Fruit fly (Drosophila melanogaster) S2 (cell line): ENCODE measurements around the gene Vm26Ab.
A peak's percentile ranks its signal among the peaks of the same experiment; 100 is the strongest.

Experiments used
- CG8478 ChIP-seq: fragments of >200 bp; optimal IDR thresholded peaks from 2 replicates; lab custom pipeline; 2018
- CTCF ChIP-seq, 2 experiments: fragments of >200 bp; optimal IDR thresholded peaks; 2 replicates each; lab custom pipeline; 2018

The Vm26Ab gene

dm6 chr2L:5988115-5989092, 31.6 kb downstream of the Vm26Ab start:
- TF ChIP-seq CTCF (optimal IDR thresholded peaks at IDR 0.05; lab: Kevin White, UChicago) (no peak), CG8478 (lab: Kevin White, UChicago) (no peak)

DNA sequence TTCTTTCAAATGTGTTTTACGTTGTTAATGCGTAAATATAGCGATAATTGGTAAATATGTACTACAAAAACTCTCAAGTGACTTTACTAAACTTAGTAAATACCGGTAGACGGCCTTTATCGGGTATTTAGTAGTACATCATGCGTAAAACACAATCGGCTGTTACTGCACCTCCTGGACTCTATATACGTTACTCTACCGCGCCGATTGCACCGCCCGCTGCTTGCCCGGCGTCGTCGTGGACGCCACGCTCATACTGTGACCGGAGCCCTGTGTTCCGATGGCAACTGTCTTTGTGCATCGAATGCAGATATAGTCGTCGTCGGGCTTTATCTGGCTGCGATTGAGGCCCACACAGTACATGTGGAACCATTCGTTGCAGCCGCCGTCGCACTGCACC, 33.6 kb downstream of the Vm26Ab start:
- TF ChIP-seq CTCF (optimal IDR thresholded peaks at IDR 0.05; lab: Kevin White, UChicago) (no peak), CG8478 (lab: Kevin White, UChicago) (no peak)

DNA sequence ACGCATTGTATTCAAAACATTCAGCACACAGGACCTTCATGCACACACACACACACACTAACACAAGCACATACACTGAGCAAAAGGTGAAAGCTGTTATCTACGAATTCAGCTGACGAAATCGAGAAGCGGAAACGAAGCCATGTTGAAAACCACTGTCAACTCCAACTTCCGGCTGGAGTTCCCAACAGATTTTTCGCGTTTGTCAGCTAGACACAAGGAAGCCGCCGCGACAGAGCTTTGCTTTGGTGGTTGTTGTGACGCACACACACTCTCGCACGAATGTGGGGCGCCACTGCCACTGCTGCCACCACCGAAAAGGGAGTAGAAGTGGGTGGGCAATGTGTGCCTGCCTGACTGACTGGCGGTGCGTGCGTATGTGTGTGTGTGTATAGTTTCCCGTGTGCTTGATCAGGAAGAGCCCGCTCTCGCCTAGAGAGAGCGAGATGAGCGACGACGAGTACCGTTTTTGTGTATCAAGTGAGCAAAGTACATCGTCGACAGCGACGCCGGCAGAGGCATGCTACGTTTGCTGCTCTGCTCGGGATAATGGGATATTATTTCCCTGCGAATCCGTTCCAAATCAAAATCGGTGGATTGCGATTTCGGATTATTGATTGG, 40.9 kb downstream of the Vm26Ab start:
- no peak for TF ChIP-seq CTCF (optimal IDR thresholded peaks at IDR 0.05; lab: Kevin White, UChicago)
- TF ChIP-seq CG8478 (lab: Kevin White, UChicago) = no peak

DNA sequence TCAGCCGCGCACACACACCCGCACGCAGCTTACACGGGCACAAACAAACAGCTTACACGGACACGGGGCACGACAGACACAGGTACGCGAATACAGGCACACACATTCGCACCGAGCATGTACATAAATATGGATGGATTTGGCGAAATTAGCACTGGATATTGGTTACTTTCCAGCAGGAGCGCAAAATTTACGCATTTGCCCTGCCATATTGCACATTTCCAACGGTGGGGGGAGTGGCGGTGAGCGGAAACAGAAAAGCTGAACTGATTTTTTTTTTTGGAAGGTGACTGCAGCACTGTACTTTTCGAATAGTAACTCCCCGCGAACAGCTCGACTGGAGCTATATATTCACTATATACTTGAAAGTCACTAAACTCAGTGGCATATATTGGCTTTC, 41.6 kb downstream of the Vm26Ab start:
- TF ChIP-seq CG8478 (lab: Kevin White, UChicago) = no peak
- no peak for TF ChIP-seq CTCF (optimal IDR thresholded peaks at IDR 0.05; lab: Kevin White, UChicago)

dm6 chr2L:5999247-5999646, 42.4 kb downstream of the Vm26Ab start, which contains the start of gene Kdm5:
Kdm5 (minus strand) TSS chr2L:5999501.
- TF ChIP-seq CTCF (optimal IDR thresholded peaks at IDR 0.05; lab: Kevin White, UChicago) (peak in 1 of 2 experiments; percentile 7), CG8478 (lab: Kevin White, UChicago) (no peak)

dm6 chr2L:6000065-6000464, 43.3 kb downstream of the Vm26Ab start, which contains the start of gene Tsp26A:
Tsp26A (plus strand) TSS chr2L:6000228.
- TF ChIP-seq CG8478 (lab: Kevin White, UChicago) = no peak
- no peak for TF ChIP-seq CTCF (optimal IDR thresholded peaks at IDR 0.05; lab: Kevin White, UChicago)

DNA sequence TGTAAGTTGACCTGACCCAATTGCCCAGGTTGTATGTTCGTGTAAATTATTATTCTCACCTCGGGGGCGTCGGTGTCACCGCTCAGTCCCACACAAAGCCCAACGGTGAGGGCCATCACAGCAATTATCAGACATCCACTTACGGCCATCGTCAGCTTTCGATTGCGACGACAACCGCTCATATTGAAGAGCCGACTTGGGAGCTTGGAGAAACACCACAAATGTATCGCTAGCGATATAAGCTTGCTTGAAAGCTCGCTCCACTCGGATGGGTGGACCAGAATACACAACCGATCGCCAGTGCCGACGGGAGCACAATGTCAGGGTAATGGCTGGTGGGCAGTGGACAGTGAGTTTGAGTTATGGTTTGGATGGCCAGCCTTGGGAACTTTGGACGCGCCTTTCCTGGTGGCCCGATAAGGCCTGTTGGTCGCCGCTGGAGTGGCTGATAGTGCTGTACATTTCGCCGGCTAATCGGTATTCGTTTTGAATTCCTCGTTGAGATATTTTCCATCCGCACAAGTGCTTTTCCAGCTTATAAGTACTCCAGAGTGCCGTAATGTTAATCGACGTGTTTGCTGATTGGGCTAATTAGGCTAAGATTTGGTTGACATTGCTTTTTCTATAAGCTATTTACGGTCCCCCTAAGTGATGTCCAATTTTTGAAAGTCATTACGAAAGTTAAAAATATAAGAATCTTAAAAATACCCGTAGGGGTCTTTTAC, 49.9 kb downstream of the Vm26Ab start, which contains the start of gene Gal:
Gal (minus strand) TSS at position 320 of the 725 bp plus-strand sequence.
- no peak for TF ChIP-seq CTCF (optimal IDR thresholded peaks at IDR 0.05; lab: Kevin White, UChicago)
- TF ChIP-seq CG8478 (lab: Kevin White, UChicago) = no peak
